Fruit fly (Drosophila melanogaster) ovary, adult (tissue): ENCODE results near the gene CG14985.

Experiments
- CG17801 ChIP-seq: fragments of 200-800 bp; optimal IDR thresholded peaks from 2 replicates; lab custom pipeline; 2019; ENCODE audit warnings: missing biosample characterization, mild to moderate bottlenecking, missing genetic modification characterization, moderate library complexity; ENCODE audit not compliant: partially characterized antibody

Gene CG14985

dm6 chr3L:4007256-4007655, 4.0 kb downstream of the CG14985 start:
- TF ChIP-seq CG17801 (GFP tag; lab: Kevin White, UChicago): no peak

dm6 chr3L:4010122-4010521, 6.8 kb downstream of the CG14985 start:
- TF ChIP-seq CG17801 (GFP tag; lab: Kevin White, UChicago): no peak

dm6 chr3L:4014349-4014748, 11.1 kb downstream of the CG14985 start:
- no peak for TF ChIP-seq CG17801 (GFP tag; lab: Kevin White, UChicago)

dm6 chr3L:4016754-4017153, 13.5 kb downstream of the CG14985 start:
- no peak for TF ChIP-seq CG17801 (GFP tag; lab: Kevin White, UChicago)

- TF ChIP-seq CG17801 (GFP tag; lab: Kevin White, UChicago): no peak
Observed at dm6 chr3L:4018228-4018928, 15.1 kb downstream of the CG14985 start, which contains the start of gene FoxL1. TSS of gene FoxL1 (plus strand) at chr3L:4018878.

- TF ChIP-seq CG17801 (GFP tag; lab: Kevin White, UChicago): peak; percentile 50
Observed at dm6 chr3L:4021260-4021831, 18.1 kb downstream of the CG14985 start, which contains the start of gene Mul1. TSS of gene Mul1 (plus strand) at chr3L:4021457.

dm6 chr3L:4024464-4024863, 21.2 kb downstream of the CG14985 start:
- TF ChIP-seq CG17801 (GFP tag; lab: Kevin White, UChicago): no peak

- TF ChIP-seq CG17801 (GFP tag; lab: Kevin White, UChicago): no peak
Observed at dm6 chr3L:4025738-4026505, 22.6 kb downstream of the CG14985 start, which contains the start of gene CG11594. TSS of gene CG11594 (minus strand) at chr3L:4026011.

dm6 chr3L:4026506-4026868, 23.2 kb downstream of the CG14985 start, which contains the start of gene Gr64a:
TSS of gene Gr64a (plus strand) at chr3L:4026769.
- no peak for TF ChIP-seq CG17801 (GFP tag; lab: Kevin White, UChicago)

dm6 chr3L:4028305-4028704, 25.0 kb downstream of the CG14985 start, which contains the start of the genes Gr64b and Gr64c:
TSS of gene Gr64b (plus strand) at chr3L:4028605.
TSS of gene Gr64c (plus strand) at chr3L:4028605.
- TF ChIP-seq CG17801 (GFP tag; lab: Kevin White, UChicago): no peak

- no peak for TF ChIP-seq CG17801 (GFP tag; lab: Kevin White, UChicago)
Observed at dm6 chr3L:4031762-4032161, 28.5 kb downstream of the CG14985 start, which contains the start of the genes Gr64d and Gr64e. TSS of gene Gr64d (plus strand) at chr3L:4032062. TSS of gene Gr64e (plus strand) at chr3L:4032141.

dm6 chr3L:4035499-4035898, 32.2 kb downstream of the CG14985 start, which contains the start of gene Gr64f:
TSS of gene Gr64f (plus strand) at chr3L:4035799.
- TF ChIP-seq CG17801 (GFP tag; lab: Kevin White, UChicago): no peak

dm6 chr3L:4040247-4040925, 37.1 kb downstream of the CG14985 start, which contains the start of the genes CG11593 and Rcd5:
TSS of gene CG11593 (minus strand) at chr3L:4040482.
TSS of gene Rcd5 (plus strand) at chr3L:4040529.
- peak; percentile 23 for TF ChIP-seq CG17801 (GFP tag; lab: Kevin White, UChicago)

- TF ChIP-seq CG17801 (GFP tag; lab: Kevin White, UChicago): no peak
Observed at dm6 chr3L:4044497-4044896, 41.2 kb downstream of the CG14985 start.
